Worm (Caenorhabditis elegans): ENCODE measurements around the gene F42A6.6.
A peak's percentile ranks its signal among the peaks of the same experiment; 100 is the strongest.

F42A6.6 gene

DNA sequence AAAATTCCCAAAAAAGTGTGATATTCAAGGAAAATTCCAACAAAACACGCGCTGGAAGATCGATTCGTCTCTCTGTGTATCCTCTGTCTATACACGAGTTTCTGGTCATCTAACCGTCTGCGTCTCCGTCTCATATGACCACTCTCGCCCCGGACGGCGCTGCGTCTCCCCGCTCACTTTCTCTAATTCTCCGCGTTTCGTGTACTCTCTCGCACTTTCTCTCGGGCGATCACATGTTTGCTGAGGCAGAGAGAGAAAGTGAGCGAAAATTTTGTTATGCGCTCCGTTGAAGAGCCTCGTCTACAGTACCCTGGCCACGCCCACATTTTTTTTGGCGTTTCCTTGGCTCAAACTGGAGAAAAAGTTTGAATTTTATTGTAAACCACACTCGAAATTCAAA, 47.9 kb upstream of the F42A6.6 start (continued):
- TF ChIP-seq spr-1 (tag; optimal IDR thresholded peaks at IDR 0.05) (peak; percentile 85), ceh-62 (tag; optimal IDR thresholded peaks at IDR 0.05) (no peak), egl-43 (GFP tag; IDR thresholded peaks at IDR 0.05) (peak; percentile 74), ctbp-1 (GFP tag; IDR thresholded peaks at IDR 0.05) (peak; percentile 82), lir-3 (tag; optimal IDR thresholded peaks at IDR 0.05) (no peak), madf-5 (GFP tag; IDR thresholded peaks at IDR 0.05) (no peak), daf-16 (GFP tag; optimal IDR thresholded peaks at IDR 0.05) (peak; percentile 16 to 19), daf-16 (tag; optimal IDR thresholded peaks at IDR 0.05) (peak; percentile 76), ceh-44 (GFP tag; IDR thresholded peaks at IDR 0.05) (no peak), unc-39 (tag; optimal IDR thresholded peaks at IDR 0.05) (no peak), F26F4.8 (GFP tag; conservative IDR thresholded peaks at IDR 0.05) (no peak), dpl-1 (GFP tag; optimal IDR thresholded peaks at IDR 0.05) (peak; percentile 73), nhr-41 (GFP tag; IDR thresholded peaks at IDR 0.05) (peak; percentile 43; the same call in 1 of the 2 replicates), nhr-6 (tag; optimal IDR thresholded peaks at IDR 0.05) (peak; percentile 73), nhr-102 (tag; optimal IDR thresholded peaks at IDR 0.05) (peak; percentile 87), nhr-42 (GFP tag; IDR thresholded peaks at IDR 0.05) (peak; percentile 80; the same call in 1 of the 2 replicates), hif-1 (tag; optimal IDR thresholded peaks at IDR 0.05) (peak; percentile 54 to 86), unc-62 (GFP tag; optimal IDR thresholded peaks at IDR 0.05 in 1 of 2) (peak in 1 of 2 experiments; percentile 91), unc-62 (tag; optimal IDR thresholded peaks at IDR 0.05) (no peak), mdt-29 (GFP tag; IDR thresholded peaks at IDR 0.05) (peak; percentile 50; the same call in 1 of the 2 replicates), zfp-3 (GFP tag; conservative IDR thresholded peaks at IDR 0.05) (0 out of 2 replicates have a peak, but pooled peaks have one; percentile 49), set-16 (GFP tag; IDR thresholded peaks at IDR 0.05) (peak; percentile 86), daf-19 (GFP tag; conservative IDR thresholded peaks at IDR 0.05) (no peak), F49E8.2 (tag; optimal IDR thresholded peaks at IDR 0.05; ENCODE audit: borderline replicate concordance) (no peak), nhr-111 (GFP tag; optimal IDR thresholded peaks at IDR 0.05) (no peak), daf-12 (tag; optimal IDR thresholded peaks at IDR 0.05) (no peak), mxl-3 (GFP tag; optimal IDR thresholded peaks at IDR 0.05) (peak; percentile 93), ces-1 (GFP tag; optimal IDR thresholded peaks at IDR 0.05) (peak; percentile 1), lsy-2 (tag; optimal IDR thresholded peaks at IDR 0.05) (peak; percentile 82 to 94), tag-97 (GFP tag; IDR thresholded peaks at IDR 0.05) (no peak), attf-4 (tag; optimal IDR thresholded peaks at IDR 0.05) (no peak), hlh-11 (tag; optimal IDR thresholded peaks at IDR 0.05) (peak; percentile 99), php-3 (GFP tag; IDR thresholded peaks at IDR 0.05) (no peak), ZK337.2 (GFP tag; IDR thresholded peaks at IDR 0.05) (peak; percentile 54; the same call in 1 of the 2 replicates), saeg-2 (GFP tag; IDR thresholded peaks at IDR 0.05) (0 out of 2 replicates have a peak, but pooled peaks have one; percentile 65), lin-1 (GFP tag; IDR thresholded peaks at IDR 0.05) (peak; percentile 67; the same call in 1 of the 2 replicates), cey-2 (tag; optimal IDR thresholded peaks at IDR 0.05; ENCODE audit: borderline replicate concordance, insufficient read depth) (no peak), aly-2 (tag; optimal IDR thresholded peaks at IDR 0.05) (no peak), daf-8 (GFP tag; IDR thresholded peaks at IDR 0.05) (no peak), nhr-10 (tag; optimal IDR thresholded peaks at IDR 0.05) (no peak), T20F7.1 (GFP tag; optimal IDR thresholded peaks at IDR 0.05) (peak; percentile 85), T26A8.4 (GFP tag; IDR thresholded peaks at IDR 0.05) (peak; percentile 92), zfp-2 (tag; optimal IDR thresholded peaks at IDR 0.05) (no peak), ZK546.5 (tag; optimal IDR thresholded peaks at IDR 0.05) (no peak), skn-1 (tag; optimal IDR thresholded peaks at IDR 0.05) (peak; percentile 8), zip-2 (tag; optimal IDR thresholded peaks at IDR 0.05) (peak; percentile 7), lin-13 (GFP tag; optimal IDR thresholded peaks at IDR 0.05) (peak; percentile 39), rbr-2 (tag; optimal IDR thresholded peaks at IDR 0.05) (peak; percentile 91), lin-39 (tag; optimal IDR thresholded peaks at IDR 0.05) (no peak), nhr-11 (tag; optimal IDR thresholded peaks at IDR 0.05) (peak; percentile 91), mes-2 (tag; optimal IDR thresholded peaks at IDR 0.05; ENCODE audit: poor library complexity, severe bottlenecking) (peak; percentile 86)

Data from whole organism, L4 larva.